Worm (Caenorhabditis elegans) whole organism, young adult: ENCODE measurements around the gene math-23.
"Not testable (repeated sequence)": the region's sequence is repeated elsewhere in the genome, so short reads cannot be mapped to it uniquely, and the experiment has no call there.

Experiments used
- C06A6.2 ChIP-seq: fragments of 200-800 bp; sonication (Bioruptor generic); conservative IDR thresholded peaks from 2 replicates; pipeline ENCODE4 v1.3.6; 2022; ENCODE audit warnings: missing genetic modification characterization, missing compliant biosample characterization
- C17E4.6 ChIP-seq: fragments of 200-800 bp; sonication (Bioruptor generic); IDR thresholded peaks from 2 replicates; pipeline ENCODE4 v1.3.6; 2022; ENCODE audit warnings: missing genetic modification reagents, missing genetic modification characterization, missing compliant biosample characterization
- F23B12.7 ChIP-seq: sonication (generic microtip); optimal IDR thresholded peaks from 2 replicates; lab custom pipeline; 2017; ENCODE audit warnings: missing genetic modification characterization, mild to moderate bottlenecking, missing compliant biosample characterization, antibody characterized with exemption, moderate library complexity; ENCODE audit not compliant: insufficient read depth
- F33H1.4 ChIP-seq: fragments of 200-800 bp; sonication (Bioruptor generic); IDR thresholded peaks from 2 replicates; pipeline ENCODE4 v1.3.6; 2022; ENCODE audit warnings: missing genetic modification reagents, missing genetic modification characterization, missing compliant biosample characterization
- F55B11.4 ChIP-seq: sonication (generic microtip); optimal IDR thresholded peaks from 2 replicates; lab custom pipeline; 2016; ENCODE audit warnings: missing compliant biosample characterization, missing genetic modification characterization, borderline replicate concordance; ENCODE audit not compliant: insufficient read depth
- F57C9.4 ChIP-seq: sonication (generic microtip); optimal IDR thresholded peaks from 2 replicates; lab custom pipeline; 2017; ENCODE audit warnings: mild to moderate bottlenecking, missing genetic modification characterization, missing compliant biosample characterization
- Y53G8AR.9 ChIP-seq: fragments of 200-800 bp; sonication (Bioruptor generic); conservative IDR thresholded peaks from 2 replicates; pipeline ENCODE4 v1.3.6; 2022; ENCODE audit warnings: missing genetic modification reagents, missing genetic modification characterization, missing compliant biosample characterization
- Y79H2A.3 ChIP-seq: fragments of 200-800 bp; sonication (Bioruptor generic); conservative IDR thresholded peaks from 2 replicates; pipeline ENCODE4 v1.3.6; 2022; ENCODE audit warnings: missing genetic modification reagents, missing genetic modification characterization, missing compliant biosample characterization
- Y95B8A.8 ChIP-seq: fragments of 200-800 bp; sonication (Bioruptor generic); IDR thresholded peaks from 2 replicates; pipeline ENCODE4 v1.3.6; 2022; ENCODE audit warnings: missing genetic modification reagents, missing genetic modification characterization, missing compliant biosample characterization
- aptf-3 ChIP-seq: fragments of 200-800 bp; sonication (Bioruptor generic); IDR thresholded peaks from 2 replicates; pipeline ENCODE4 v1.3.6; 2022; ENCODE audit warnings: missing genetic modification characterization, missing compliant biosample characterization
- atf-7 ChIP-seq: sonication (generic microtip); optimal IDR thresholded peaks from 2 replicates; lab custom pipeline; 2017; ENCODE audit warnings: mild to moderate bottlenecking, missing genetic modification characterization, missing compliant biosample characterization
- bed-2 ChIP-seq: fragments of 200-800 bp; sonication (Bioruptor generic); IDR thresholded peaks from 2 replicates; pipeline ENCODE4 v1.3.6; 2022; ENCODE audit warnings: missing genetic modification reagents, missing genetic modification characterization, missing compliant biosample characterization
- ceh-100 ChIP-seq: fragments of 200-800 bp; sonication (Bioruptor generic); IDR thresholded peaks from 2 replicates; pipeline ENCODE4 v1.3.6; 2022; ENCODE audit warnings: missing genetic modification reagents, missing genetic modification characterization, missing compliant biosample characterization
- hlh-12 ChIP-seq: sonication (generic microtip); optimal IDR thresholded peaks from 2 replicates; lab custom pipeline; 2016; ENCODE audit warnings: missing genetic modification characterization, missing compliant biosample characterization
- hmg-20 ChIP-seq: fragments of 200-800 bp; sonication (Bioruptor generic); IDR thresholded peaks from 2 replicates; pipeline ENCODE4 v1.3.6; 2022; ENCODE audit warnings: missing genetic modification reagents, missing genetic modification characterization, missing compliant biosample characterization
- let-607 ChIP-seq, 2 experiments: fragments of 200-800 bp in 1 of 2; sonication (Bioruptor generic) in 1 of 2; sonication (generic microtip) in 1 of 2; optimal IDR thresholded peaks; 2 replicates each; lab custom pipeline; 2016 to 2018; ENCODE audit warnings: mild to moderate bottlenecking in 2 of 2, missing compliant biosample characterization in 2 of 2, missing genetic modification characterization in 2 of 2, moderate library complexity in 2 of 2, missing genotype in 1 of 2
- lin-26 ChIP-seq: fragments of 200-800 bp; sonication (Bioruptor generic); IDR thresholded peaks from 2 replicates; pipeline ENCODE4 v1.3.6; 2022; ENCODE audit warnings: missing genetic modification reagents, missing genetic modification characterization, missing compliant biosample characterization
- lir-1 ChIP-seq: fragments of 200-800 bp; sonication (Bioruptor generic); conservative IDR thresholded peaks from 2 replicates; pipeline ENCODE4 v1.3.6; 2022; ENCODE audit warnings: missing genetic modification reagents, missing genetic modification characterization, missing compliant biosample characterization
- lsl-1 ChIP-seq: fragments of 200-800 bp; sonication (Bioruptor generic); optimal IDR thresholded peaks from 2 replicates; lab custom pipeline; 2018; ENCODE audit warnings: mild to moderate bottlenecking, missing genetic modification characterization, moderate library complexity, missing compliant biosample characterization
- madf-10 ChIP-seq: sonication (generic microtip); optimal IDR thresholded peaks from 2 replicates; lab custom pipeline; 2016; ENCODE audit warnings: mild to moderate bottlenecking, missing genetic modification characterization, missing compliant biosample characterization
- madf-6 ChIP-seq: fragments of 200-800 bp; sonication (Bioruptor generic); IDR thresholded peaks from 2 replicates; pipeline ENCODE4 v1.3.6; 2022; ENCODE audit warnings: missing genetic modification reagents, missing genetic modification characterization, missing compliant biosample characterization
- mcd-1 ChIP-seq: fragments of 200-800 bp; sonication (Bioruptor generic); IDR thresholded peaks from 2 replicates; pipeline ENCODE4 v1.3.6; 2022; ENCODE audit warnings: missing genetic modification reagents, missing genetic modification characterization, missing compliant biosample characterization
- nfya-1 ChIP-seq: sonication (generic microtip); optimal IDR thresholded peaks from 2 replicates; lab custom pipeline; 2017; ENCODE audit warnings: antibody characterized with exemption, missing compliant biosample characterization, missing genetic modification characterization, borderline replicate concordance; ENCODE audit not compliant: insufficient read depth
- nhr-120 ChIP-seq: fragments of 200-800 bp; sonication (Bioruptor generic); IDR thresholded peaks from 2 replicates; pipeline ENCODE4 v1.3.6; 2022; ENCODE audit warnings: missing genetic modification characterization, missing compliant biosample characterization
- nhr-90 ChIP-seq: sonication (generic microtip); optimal IDR thresholded peaks from 2 replicates; lab custom pipeline; 2016; ENCODE audit warnings: missing genotype, mild to moderate bottlenecking, missing genetic modification characterization, missing compliant biosample characterization
- rec-8 ChIP-seq, 2 experiments: sonication (generic microtip); optimal IDR thresholded peaks; 2 replicates each; lab custom pipeline; 2016; ENCODE audit warnings: mild to moderate bottlenecking in 2 of 2, missing genetic modification characterization in 2 of 2, missing genetic modification reagents in 2 of 2, missing genotype in 2 of 2, missing biosample characterization in 1 of 2, missing compliant biosample characterization in 1 of 2, moderate library complexity in 1 of 2
- repo-1 ChIP-seq: sonication (generic microtip); optimal IDR thresholded peaks from 2 replicates; lab custom pipeline; 2017; ENCODE audit warnings: mild to moderate bottlenecking, missing genetic modification characterization, missing compliant biosample characterization
- somi-1 ChIP-seq: fragments of 200-800 bp; sonication (Bioruptor generic); optimal IDR thresholded peaks from 2 replicates; lab custom pipeline; 2018; ENCODE audit warnings: mild to moderate bottlenecking, missing genetic modification characterization, missing compliant biosample characterization
- tlf-1 ChIP-seq: fragments of 200-800 bp; sonication (Bioruptor generic); optimal IDR thresholded peaks from 2 replicates; lab custom pipeline; 2018; ENCODE audit warnings: mild to moderate bottlenecking, missing genetic modification characterization, missing compliant biosample characterization
- xnd-1 ChIP-seq: sonication (generic microtip); optimal IDR thresholded peaks from 2 replicates; lab custom pipeline; 2016; ENCODE audit warnings: missing genotype, missing genetic modification reagents, missing genetic modification characterization, missing compliant biosample characterization
- zfh-2 ChIP-seq: fragments of 200-800 bp; sonication (Bioruptor generic); conservative IDR thresholded peaks from 2 replicates; pipeline ENCODE4 v1.3.6; 2022; ENCODE audit warnings: missing genetic modification reagents, missing genetic modification characterization, missing compliant biosample characterization

Gene math-23

DNA sequence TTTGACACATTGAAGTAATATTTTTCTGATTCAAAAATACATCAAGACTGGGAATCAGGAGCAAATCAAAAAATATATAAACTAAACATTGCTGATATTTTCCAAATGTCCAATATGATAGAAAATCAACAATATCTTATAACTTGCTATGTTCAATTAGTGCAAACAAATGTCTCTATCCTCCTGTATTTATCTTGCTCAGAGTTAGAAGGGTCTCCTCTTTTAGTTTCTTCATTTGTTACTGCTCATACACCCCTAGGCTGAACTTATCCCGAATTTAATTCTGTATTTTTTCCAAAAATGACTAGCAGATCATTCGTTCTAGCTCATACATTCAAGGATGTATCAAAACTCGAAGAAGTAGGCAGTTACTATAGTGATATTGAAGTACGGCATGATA is at the start of gene math-23:
Gene math-23 (plus strand): TSS at position 301 of the 400 bp plus-strand sequence.
- TF ChIP-seq repo-1 (no peak), hmg-20 (GFP tag; lab: Robert Waterston, UW) (no peak), xnd-1 (tag; lab: Kevin White, UChicago) (no peak), madf-6 (no peak), somi-1 (GFP tag; lab: Kevin White, UChicago) (no peak), C06A6.2 (GFP tag; lab: Robert Waterston, UW) (no peak), hlh-12 (no peak), lin-26 (GFP tag; lab: Robert Waterston, UW) (no peak), tlf-1 (GFP tag; lab: Kevin White, UChicago) (no peak), nhr-120 (GFP tag; lab: Robert Waterston, UW) (no peak), F23B12.7 (tag; lab: Kevin White, UChicago) (no peak), bed-2 (GFP tag; lab: Robert Waterston, UW) (no peak)

DNA sequence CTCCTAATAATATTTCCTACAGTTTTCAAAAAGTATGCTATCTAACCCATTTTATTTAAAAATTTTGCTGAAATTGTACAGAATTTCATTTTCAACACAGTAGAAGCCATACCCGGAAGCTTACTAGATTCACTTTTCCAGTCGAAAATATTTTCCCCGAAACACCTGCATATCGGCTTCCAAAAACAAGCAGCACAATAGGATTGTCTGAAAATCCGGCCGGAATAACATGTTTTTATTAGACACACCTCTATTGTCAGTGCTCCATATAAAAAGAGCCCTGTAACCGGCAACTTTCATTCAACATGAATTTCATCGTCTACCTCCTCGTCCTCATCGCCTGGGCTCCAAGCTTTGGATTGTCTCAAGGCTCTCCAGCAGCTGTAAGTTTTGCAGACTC is 49.6 kb upstream of the math-23 start, which contains the start of gene C52E2.2:
Gene C52E2.2 (plus strand): TSS at position 301 of the 400 bp plus-strand sequence.
- TF ChIP-seq ceh-100: no peak
- TF ChIP-seq nfya-1 (tag; lab: Kevin White, UChicago): no peak
- no peak for TF ChIP-seq C17E4.6
- TF ChIP-seq tlf-1 (GFP tag; lab: Kevin White, UChicago): no peak
- no peak for TF ChIP-seq nhr-90 (tag; lab: Kevin White, UChicago)
- TF ChIP-seq atf-7 (tag; lab: Kevin White, UChicago): no peak
- TF ChIP-seq zfh-2 (GFP tag; lab: Robert Waterston, UW): no peak
- TF ChIP-seq F55B11.4: no peak
- no peak for TF ChIP-seq Y79H2A.3
- TF ChIP-seq rec-8 (tag; optimal IDR thresholded peaks at IDR 0.05; lab: Kevin White, UChicago): no peak
- TF ChIP-seq Y53G8AR.9 (GFP tag; lab: Robert Waterston, UW): no peak
- TF ChIP-seq madf-10 (tag; lab: Kevin White, UChicago): no peak
- no peak for TF ChIP-seq lsl-1 (GFP tag; lab: Kevin White, UChicago)
- TF ChIP-seq Y95B8A.8 (GFP tag; lab: Robert Waterston, UW): no peak
- no peak for TF ChIP-seq mcd-1
- no peak for TF ChIP-seq nhr-120 (GFP tag; lab: Robert Waterston, UW)
- no peak for TF ChIP-seq let-607 (tag; optimal IDR thresholded peaks at IDR 0.05; lab: Kevin White, UChicago)
- TF ChIP-seq F57C9.4 (tag; lab: Kevin White, UChicago): no peak
- no peak for TF ChIP-seq lir-1 (GFP tag; lab: Robert Waterston, UW)
- TF ChIP-seq xnd-1 (tag; lab: Kevin White, UChicago): no peak
- TF ChIP-seq, all 124 proteins: peak for 0

DNA sequence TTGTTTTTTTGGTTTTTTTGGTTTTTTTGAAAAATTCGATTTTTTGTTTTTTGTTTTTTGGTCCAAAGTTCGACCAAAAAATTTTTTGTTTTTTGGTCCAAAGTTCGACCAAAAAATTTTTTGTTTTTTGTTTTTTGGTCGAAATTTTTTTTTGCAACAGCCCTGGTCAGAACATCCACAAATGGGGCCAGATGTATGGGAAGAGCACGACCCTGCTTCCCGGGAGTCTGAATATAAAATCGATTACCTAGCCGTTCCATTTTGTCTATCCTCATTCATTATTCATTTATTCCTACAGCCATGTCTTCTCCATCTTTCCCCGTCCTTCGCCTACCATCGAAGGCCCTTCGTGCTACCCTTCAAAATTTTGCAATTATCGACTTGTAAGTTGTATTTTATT is 48.0 kb upstream of the math-23 start, which contains the start of gene fbxb-95:
Gene fbxb-95 (plus strand): TSS at position 301 of the 400 bp plus-strand sequence.
- not testable (repeated sequence) for TF ChIP-seq aptf-3 (GFP tag; lab: Robert Waterston, UW); nfya-1 (tag; lab: Kevin White, UChicago); F33H1.4 (GFP tag; lab: Robert Waterston, UW)
- TF ChIP-seq, all 124 proteins: peak for 0; not testable (repeated sequence) for 124

DNA sequence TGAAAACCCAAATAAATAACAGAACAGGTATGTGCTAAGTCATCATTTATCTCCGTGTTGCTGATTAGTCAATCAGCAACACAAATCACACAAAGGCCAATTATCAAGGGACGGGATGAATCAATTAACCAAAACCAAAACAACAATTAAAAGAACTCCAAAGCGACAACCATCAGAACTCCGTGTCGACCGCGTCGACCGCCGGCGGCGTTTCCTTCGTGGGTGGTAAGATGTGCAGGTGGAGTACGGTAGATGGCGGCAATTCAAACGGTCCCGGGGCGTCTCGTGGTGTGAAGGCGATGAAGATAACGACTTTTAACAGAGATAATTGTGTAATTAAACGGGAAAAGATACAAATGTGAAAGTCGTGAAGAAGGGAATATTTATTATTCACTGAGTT is 46.6 kb upstream of the math-23 start:
- TF ChIP-seq aptf-3 (GFP tag; lab: Robert Waterston, UW): 0 out of 2 replicates have a peak, but pooled peaks have one; percentile 56
- peak; percentile 41 for TF ChIP-seq mcd-1
